Fruit fly (Drosophila melanogaster) whole organism, embryonic: ENCODE measurements around the gene Tps1.

Experiments
- Aef1 ChIP-seq: fragments of 200-800 bp; sonication (Bioruptor generic); IDR thresholded peaks from 3 replicates; pipeline ENCODE4 v1.3.6; 2022; ENCODE audit warnings: missing biosample characterization, missing genetic modification characterization
- B-H2 ChIP-seq: fragments of 200-800 bp; sonication (Bioruptor generic); optimal IDR thresholded peaks from 2 replicates; lab custom pipeline; 2018; ENCODE audit warnings: missing biosample characterization, mild to moderate bottlenecking, missing genetic modification characterization
- C15 ChIP-seq: fragments of 200-800 bp; sonication (Bioruptor generic); IDR thresholded peaks from 3 replicates; pipeline ENCODE4 v1.3.6; 2022; ENCODE audit warnings: missing biosample characterization, missing genetic modification characterization
- CG10267 ChIP-seq: fragments of 200-800 bp; sonication (Bioruptor generic); optimal IDR thresholded peaks from 2 replicates; lab custom pipeline; 2018; ENCODE audit warnings: missing biosample characterization, mild to moderate bottlenecking, missing genetic modification characterization, moderate library complexity
- CG11085 ChIP-seq: fragments of 200-800 bp; sonication (Bioruptor generic); IDR thresholded peaks from 2 replicates; pipeline ENCODE4 v1.3.6; 2022; ENCODE audit warnings: missing biosample characterization, missing genetic modification characterization
- CG11695 ChIP-seq: fragments of 200-800 bp; sonication (Bioruptor generic); IDR thresholded peaks from 3 replicates; pipeline ENCODE4 v1.3.6; 2022; ENCODE audit warnings: missing biosample characterization, missing genetic modification characterization
- CG12104 ChIP-seq: fragments of 200-800 bp; sonication (Bioruptor generic); optimal IDR thresholded peaks from 3 replicates; lab custom pipeline; 2016; ENCODE audit warnings: missing biosample characterization, missing genetic modification characterization
- CG12299 ChIP-seq: fragments of 200-800 bp; sonication (Bioruptor generic); optimal IDR thresholded peaks from 2 replicates; lab custom pipeline; 2018; ENCODE audit warnings: missing biosample characterization, mild to moderate bottlenecking, missing genetic modification characterization
- CG12942 ChIP-seq: fragments of 200-800 bp; sonication (Bioruptor generic); optimal IDR thresholded peaks from 3 replicates; lab custom pipeline; 2016; ENCODE audit warnings: missing biosample characterization, missing genetic modification characterization
- CG13296 ChIP-seq: fragments of 200-800 bp; sonication (Bioruptor generic); optimal IDR thresholded peaks from 3 replicates; lab custom pipeline; 2018; ENCODE audit warnings: missing biosample characterization, mild to moderate bottlenecking, missing genetic modification characterization
- CG14441 ChIP-seq: fragments of 200-800 bp; sonication (Bioruptor generic); IDR thresholded peaks from 2 replicates; pipeline ENCODE4 v1.3.6; 2022; ENCODE audit warnings: missing biosample characterization, missing genetic modification characterization
- CG14710 ChIP-seq: fragments of 200-800 bp; sonication (Bioruptor generic); optimal IDR thresholded peaks from 3 replicates; lab custom pipeline; 2019; ENCODE audit warnings: missing biosample characterization, mild to moderate bottlenecking, missing genetic modification characterization, moderate library complexity
- CG2129 ChIP-seq: fragments of 200-800 bp; sonication (Bioruptor generic); IDR thresholded peaks from 2 replicates; pipeline ENCODE4 v1.3.6; 2022; ENCODE audit warnings: missing biosample characterization, missing genetic modification characterization; ENCODE audit not compliant: partially characterized antibody
- CG34224 ChIP-seq: fragments of 200-800 bp; sonication (Bioruptor generic); IDR thresholded peaks from 3 replicates; pipeline ENCODE4 v1.3.6; 2022; ENCODE audit warnings: missing biosample characterization, missing genetic modification characterization; ENCODE audit not compliant: partially characterized antibody
- CG34376 ChIP-seq: fragments of 200-800 bp; sonication (Bioruptor generic); optimal IDR thresholded peaks from 2 replicates; lab custom pipeline; 2018; ENCODE audit warnings: missing biosample characterization, mild to moderate bottlenecking, missing genetic modification characterization
- CG3726 ChIP-seq: fragments of 200-800 bp; sonication (Bioruptor generic); IDR thresholded peaks from 3 replicates; pipeline ENCODE4, ENCODE4 v1.3.6; 2022; ENCODE audit warnings: missing biosample characterization, missing genetic modification characterization
- CG3838 ChIP-seq: fragments of 200-800 bp; sonication (Bioruptor generic); optimal IDR thresholded peaks from 3 replicates; lab custom pipeline; 2016; ENCODE audit warnings: missing biosample characterization, missing genetic modification characterization
- CG42726 ChIP-seq: fragments of 200-800 bp; sonication (Bioruptor generic); IDR thresholded peaks from 2 replicates; pipeline ENCODE4 v1.3.6; 2022; ENCODE audit warnings: missing biosample characterization, missing genetic modification characterization; ENCODE audit not compliant: partially characterized antibody
- CG4282 ChIP-seq: fragments of 200-800 bp; sonication (Bioruptor generic); optimal IDR thresholded peaks from 2 replicates; lab custom pipeline; 2016; ENCODE audit warnings: missing biosample characterization, missing genetic modification characterization
- CG4424 ChIP-seq: fragments of 200-800 bp; sonication (Bioruptor generic); optimal IDR thresholded peaks from 3 replicates; lab custom pipeline; 2016; ENCODE audit warnings: missing biosample characterization, missing genetic modification characterization
- CG8388 ChIP-seq: fragments of 200-800 bp; sonication (Bioruptor generic); optimal IDR thresholded peaks from 2 replicates; lab custom pipeline; 2019; ENCODE audit warnings: missing biosample characterization, mild to moderate bottlenecking, missing genetic modification characterization, moderate library complexity
- CG8765 ChIP-seq: fragments of 200-800 bp; sonication (Bioruptor generic); IDR thresholded peaks from 2 replicates; pipeline ENCODE4 v1.3.6; 2022; ENCODE audit warnings: missing biosample characterization, missing genetic modification characterization
- CG9215 ChIP-seq: fragments of 200-800 bp; sonication (Bioruptor generic); IDR thresholded peaks from 2 replicates; pipeline ENCODE4 v1.3.6; 2022; ENCODE audit warnings: missing biosample characterization, missing genetic modification characterization
- Chrac-16 ChIP-seq: fragments of 200-800 bp; sonication (Bioruptor generic); optimal IDR thresholded peaks from 3 replicates; lab custom pipeline; 2016; ENCODE audit warnings: missing biosample characterization, missing genetic modification characterization
- CkIIα-i1 ChIP-seq: fragments of 200-800 bp; sonication (Bioruptor generic); IDR thresholded peaks from 2 replicates; pipeline ENCODE4 v1.3.6; 2022; ENCODE audit warnings: missing biosample characterization, missing genetic modification characterization
- Dref ChIP-seq: fragments of 200-800 bp; sonication (Bioruptor generic); IDR thresholded peaks from 2 replicates; pipeline ENCODE4 v1.3.6; 2022; ENCODE audit warnings: missing biosample characterization, missing genetic modification characterization
- Drgx ChIP-seq: fragments of 200-800 bp; sonication (Bioruptor generic); IDR thresholded peaks from 2 replicates; pipeline ENCODE4 v1.3.6; 2022; ENCODE audit warnings: missing biosample characterization, missing genetic modification characterization
- HHEX ChIP-seq: fragments of 200-800 bp; sonication (Bioruptor generic); optimal IDR thresholded peaks from 3 replicates; lab custom pipeline; 2017; ENCODE audit warnings: missing biosample characterization, mild to moderate bottlenecking, missing genetic modification characterization, missing genetic modification reagents
- Lhr ChIP-seq: fragments of 200-800 bp; sonication (Bioruptor generic); optimal IDR thresholded peaks from 3 replicates; lab custom pipeline; 2017; ENCODE audit warnings: mild to moderate bottlenecking, missing biosample characterization, missing genetic modification reagents, missing genetic modification characterization
- Mad ChIP-seq: fragments of 200-800 bp; sonication (Bioruptor generic); optimal IDR thresholded peaks from 2 replicates; lab custom pipeline; 2016; ENCODE audit warnings: missing biosample characterization, missing genetic modification characterization
- YL-1 ChIP-seq: fragments of 200-800 bp; sonication (Bioruptor generic); optimal IDR thresholded peaks from 3 replicates; lab custom pipeline; 2017; ENCODE audit warnings: missing biosample characterization, mild to moderate bottlenecking, missing genetic modification characterization
- amos ChIP-seq: fragments of 200-800 bp; sonication (Bioruptor generic); IDR thresholded peaks from 2 replicates; pipeline ENCODE4 v1.3.6; 2022; ENCODE audit warnings: missing biosample characterization, missing genetic modification characterization; ENCODE audit not compliant: partially characterized antibody
- ash1 ChIP-seq: fragments of 200-800 bp; sonication (Bioruptor generic); optimal IDR thresholded peaks from 2 replicates; lab custom pipeline; 2018; ENCODE audit warnings: missing biosample characterization, mild to moderate bottlenecking, missing genetic modification characterization
- az2 ChIP-seq: fragments of 200-800 bp; sonication (Bioruptor generic); optimal IDR thresholded peaks from 3 replicates; lab custom pipeline; 2016; ENCODE audit warnings: missing biosample characterization, missing genetic modification characterization
- bcd ChIP-seq: fragments of 200-800 bp; sonication (Bioruptor generic); optimal IDR thresholded peaks from 2 replicates; lab custom pipeline; 2017; ENCODE audit warnings: missing biosample characterization, mild to moderate bottlenecking, missing genetic modification characterization
- caup ChIP-seq: fragments of 200-800 bp; sonication (Bioruptor generic); optimal IDR thresholded peaks from 3 replicates; lab custom pipeline; 2017; ENCODE audit warnings: missing biosample characterization, mild to moderate bottlenecking, missing genetic modification characterization, moderate library complexity; ENCODE audit not compliant: severe bottlenecking
- crp ChIP-seq, 2 experiments: fragments of 200-800 bp; sonication (Bioruptor generic); optimal IDR thresholded peaks; 2 replicates in 1 of 2; 3 replicates in 1 of 2; lab custom pipeline; 2017; ENCODE audit warnings: missing biosample characterization in 2 of 2, missing genetic modification characterization in 2 of 2, mild to moderate bottlenecking in 1 of 2, moderate library complexity in 1 of 2
- danr ChIP-seq: fragments of 200-800 bp; sonication (Bioruptor generic); IDR thresholded peaks from 2 replicates; pipeline ENCODE4 v1.3.6; 2022; ENCODE audit warnings: missing biosample characterization, missing genetic modification characterization
- eyg ChIP-seq: fragments of 200-800 bp; sonication (Bioruptor generic); optimal IDR thresholded peaks from 3 replicates; lab custom pipeline; 2016; ENCODE audit warnings: missing biosample characterization, missing genetic modification characterization
- gsb-n ChIP-seq: fragments of 200-800 bp; sonication (Bioruptor generic); optimal IDR thresholded peaks from 3 replicates; lab custom pipeline; 2018; ENCODE audit warnings: missing biosample characterization, mild to moderate bottlenecking, missing genetic modification characterization
- inv ChIP-seq: fragments of 200-800 bp; sonication (Bioruptor generic); IDR thresholded peaks from 2 replicates; pipeline ENCODE4 v1.3.6; 2022; ENCODE audit warnings: missing biosample characterization, missing genetic modification characterization; ENCODE audit not compliant: partially characterized antibody
- jing ChIP-seq: fragments of 200-800 bp; sonication (Bioruptor generic); optimal IDR thresholded peaks from 2 replicates; lab custom pipeline; 2018; ENCODE audit warnings: missing biosample characterization, mild to moderate bottlenecking, missing genetic modification characterization
- knrl ChIP-seq: fragments of 200-800 bp; sonication (Bioruptor generic); IDR thresholded peaks from 3 replicates; pipeline ENCODE4 v1.3.6; 2022; ENCODE audit warnings: missing biosample characterization, missing genetic modification characterization; ENCODE audit not compliant: partially characterized antibody
- nerfin-2 ChIP-seq: fragments of 200-800 bp; sonication (Bioruptor generic); IDR thresholded peaks from 2 replicates; pipeline ENCODE4 v1.3.6; 2022; ENCODE audit warnings: missing biosample characterization, missing genetic modification characterization; ENCODE audit not compliant: partially characterized antibody
- pb ChIP-seq: fragments of 200-800 bp; sonication (Bioruptor generic); optimal IDR thresholded peaks from 3 replicates; lab custom pipeline; 2016; ENCODE audit warnings: missing biosample characterization, missing genetic modification characterization
- pfk ChIP-seq: fragments of 200-800 bp; sonication (Bioruptor generic); optimal IDR thresholded peaks from 2 replicates; lab custom pipeline; 2018; ENCODE audit warnings: missing biosample characterization, mild to moderate bottlenecking, missing genetic modification characterization, moderate library complexity
- pho ChIP-seq: fragments of 200-800 bp; sonication (Bioruptor generic); optimal IDR thresholded peaks from 2 replicates; lab custom pipeline; 2016; ENCODE audit warnings: missing biosample characterization, missing genetic modification characterization
- sisA ChIP-seq: fragments of 200-800 bp; sonication (Bioruptor generic); IDR thresholded peaks from 2 replicates; pipeline ENCODE4 v1.3.6; 2022; ENCODE audit warnings: missing biosample characterization, missing genetic modification characterization
- slbo ChIP-seq: fragments of 200-800 bp; sonication (Bioruptor generic); IDR thresholded peaks from 2 replicates; pipeline ENCODE4 v1.3.6; 2022; ENCODE audit warnings: missing biosample characterization, missing genetic modification characterization
- tgo ChIP-seq: fragments of 200-800 bp; sonication (Bioruptor generic); IDR thresholded peaks from 3 replicates; pipeline ENCODE4 v1.3.6; 2022; ENCODE audit warnings: missing biosample characterization, missing genetic modification characterization
- tx ChIP-seq: fragments of 200-800 bp; sonication (Bioruptor generic); optimal IDR thresholded peaks from 2 replicates; lab custom pipeline; 2016; ENCODE audit warnings: missing biosample characterization, missing genetic modification characterization

The Tps1 gene

DNA sequence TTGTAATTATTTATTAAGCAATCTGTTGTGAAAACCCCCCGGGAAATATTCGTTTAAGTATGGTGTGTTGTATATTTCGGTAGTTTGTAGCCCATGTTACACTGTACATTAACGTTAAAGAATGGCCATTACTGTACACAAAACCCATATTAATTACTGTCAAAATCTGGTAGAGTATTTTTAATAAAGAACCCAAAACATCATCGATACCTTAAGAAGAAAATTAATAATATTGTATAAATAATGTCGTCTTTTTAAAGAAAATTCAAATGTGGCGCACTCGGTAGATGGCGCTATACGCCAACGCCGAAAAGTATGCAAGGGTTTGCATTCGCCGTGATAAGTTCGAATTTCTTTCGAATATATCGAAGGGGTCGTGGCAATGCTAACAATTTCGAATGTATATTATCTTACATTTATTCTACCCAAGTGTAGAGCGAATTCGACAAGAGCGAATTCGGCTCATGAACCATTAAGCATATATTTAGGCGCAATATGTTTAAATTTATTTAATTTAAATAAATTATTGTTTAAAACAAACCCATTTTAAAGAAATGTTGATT is 42.5 kb upstream of the Tps1 start (continued):
- TF ChIP-seq crp (GFP tag; optimal IDR thresholded peaks at IDR 0.05; lab: Kevin White, UChicago) (no peak), pho (GFP tag; lab: Kevin White, UChicago) (no peak), CG34376 (GFP tag; lab: Kevin White, UChicago) (no peak), CG4424 (no peak), CG11695 (GFP tag; lab: Robert Waterston, UW) (no peak), CG3838 (no peak), CG42726 (GFP tag; lab: Robert Waterston, UW) (peak; percentile 63; the same call in 1 of the 2 replicates), CkIIα-i1 (GFP tag; lab: Robert Waterston, UW) (no peak), danr (GFP tag; lab: Robert Waterston, UW) (no peak), CG4282 (GFP tag; lab: Kevin White, UChicago) (no peak), eyg (GFP tag; lab: Kevin White, UChicago) (no peak), tx (GFP tag; lab: Kevin White, UChicago) (no peak), CG12104 (GFP tag; lab: Kevin White, UChicago) (no peak), CG3726 (GFP tag; lab: Robert Waterston, UW) (no peak), pb (GFP tag; lab: Kevin White, UChicago) (no peak), ash1 (GFP tag; lab: Kevin White, UChicago) (no peak), sisA (no peak), CG10267 (tag; lab: Kevin White, UChicago) (peak; percentile 39), Aef1 (GFP tag; lab: Robert Waterston, UW) (no peak), CG11085 (GFP tag; lab: Robert Waterston, UW) (no peak), Chrac-16 (no peak), nerfin-2 (GFP tag; lab: Robert Waterston, UW) (no peak), pfk (no peak), inv (GFP tag; lab: Robert Waterston, UW) (no peak; the same call in 1 of the 2 replicates), slbo (no peak), Mad (GFP tag; lab: Kevin White, UChicago) (no peak), amos (peak; percentile 72), CG14441 (GFP tag; lab: Robert Waterston, UW) (no peak), tgo (GFP tag; lab: Robert Waterston, UW) (no peak), B-H2 (no peak), Lhr (GFP tag; lab: Kevin White, UChicago) (peak; percentile 77), Dref (GFP tag; lab: Robert Waterston, UW) (no peak), CG34224 (GFP tag; lab: Robert Waterston, UW) (no peak), YL-1 (GFP tag; lab: Kevin White, UChicago) (no peak), CG9215 (GFP tag; lab: Robert Waterston, UW) (no peak), CG12299 (tag; lab: Kevin White, UChicago) (no peak), C15 (GFP tag; lab: Robert Waterston, UW) (no peak), CG14710 (peak; percentile 41), CG13296 (no peak), HHEX (no peak), CG2129 (no peak), CG12942 (GFP tag; lab: Kevin White, UChicago) (no peak), bcd (GFP tag; lab: Kevin White, UChicago) (no peak), gsb-n (tag; lab: Kevin White, UChicago) (no peak), Drgx (GFP tag; lab: Robert Waterston, UW) (no peak), CG8765 (GFP tag; lab: Robert Waterston, UW) (no peak), caup (no peak), az2 (GFP tag; lab: Kevin White, UChicago) (no peak), CG8388 (GFP tag; lab: Kevin White, UChicago) (no peak), knrl (GFP tag; lab: Robert Waterston, UW) (peak; percentile 34; the same call in 1 of the 3 replicates), jing (GFP tag; lab: Kevin White, UChicago) (no peak)
